Fruit fly (Drosophila melanogaster) whole organism, embryonic: ENCODE data around the gene CG31191.

Experiments
- Antp ChIP-seq: fragments of 200-800 bp; sonication (Bioruptor generic); optimal IDR thresholded peaks from 3 replicates; lab custom pipeline; 2016; ENCODE audit warnings: missing biosample characterization, missing genetic modification characterization
- Atf3 ChIP-seq: fragments of 200-800 bp; sonication (Bioruptor generic); optimal IDR thresholded peaks from 3 replicates; lab custom pipeline; 2016; ENCODE audit warnings: missing biosample characterization, missing genetic modification characterization
- CG10274 ChIP-seq: fragments of 200-800 bp; sonication (Bioruptor generic); optimal IDR thresholded peaks from 3 replicates; lab custom pipeline; 2017; ENCODE audit warnings: missing biosample characterization, mild to moderate bottlenecking, missing genetic modification characterization
- CG10321 ChIP-seq: fragments of 200-800 bp; sonication (Bioruptor generic); IDR thresholded peaks from 2 replicates; pipeline ENCODE4 v1.3.6; 2022; ENCODE audit warnings: missing biosample characterization, missing genetic modification characterization
- CG10565 ChIP-seq: fragments of 200-800 bp; sonication (Bioruptor generic); optimal IDR thresholded peaks from 3 replicates; lab custom pipeline; 2016; ENCODE audit warnings: missing biosample characterization, mild to moderate bottlenecking, missing genetic modification characterization
- CG11093 ChIP-seq: fragments of 200-800 bp; sonication (Bioruptor generic); IDR thresholded peaks from 3 replicates; pipeline ENCODE4 v1.3.6; 2022; ENCODE audit warnings: missing biosample characterization, missing genetic modification characterization
- CG17802 ChIP-seq: fragments of 200-800 bp; sonication (Bioruptor generic); optimal IDR thresholded peaks from 2 replicates; lab custom pipeline; 2018; ENCODE audit warnings: missing biosample characterization, mild to moderate bottlenecking, missing genetic modification characterization, moderate library complexity
- CG30020 ChIP-seq: fragments of 200-800 bp; optimal IDR thresholded peaks from 2 replicates; lab custom pipeline; 2019; ENCODE audit warnings: missing biosample characterization, mild to moderate bottlenecking, missing genetic modification characterization, moderate library complexity
- CG30403 ChIP-seq: fragments of 200-800 bp; sonication (Bioruptor generic); optimal IDR thresholded peaks from 3 replicates; lab custom pipeline; 2016; ENCODE audit warnings: missing biosample characterization, missing genetic modification characterization
- CG4730 ChIP-seq: fragments of 200-800 bp; sonication (Bioruptor generic); IDR thresholded peaks from 2 replicates; pipeline ENCODE4 v1.3.6; 2022; ENCODE audit warnings: missing biosample characterization, missing genetic modification characterization
- CG6791 ChIP-seq: fragments of 200-800 bp; sonication (Bioruptor generic); IDR thresholded peaks from 3 replicates; pipeline ENCODE4 v1.3.6; 2022; ENCODE audit warnings: missing biosample characterization, missing genetic modification characterization; ENCODE audit not compliant: partially characterized antibody
- CG7357 ChIP-seq: fragments of 200-800 bp; sonication (Bioruptor generic); IDR thresholded peaks from 3 replicates; pipeline ENCODE4 v1.3.6; 2022; ENCODE audit warnings: missing biosample characterization, missing genetic modification characterization
- CG7556 ChIP-seq: fragments of 200-800 bp; sonication (Bioruptor generic); optimal IDR thresholded peaks from 2 replicates; lab custom pipeline; 2017; ENCODE audit warnings: missing biosample characterization, mild to moderate bottlenecking, missing genetic modification characterization
- CG7963 ChIP-seq: fragments of 200-800 bp; sonication (Bioruptor generic); IDR thresholded peaks from 3 replicates; pipeline ENCODE4 v1.3.6; 2022; ENCODE audit warnings: missing biosample characterization, missing genetic modification characterization; ENCODE audit not compliant: partially characterized antibody
- CG8388 ChIP-seq: fragments of 200-800 bp; sonication (Bioruptor generic); optimal IDR thresholded peaks from 2 replicates; lab custom pipeline; 2019; ENCODE audit warnings: missing biosample characterization, mild to moderate bottlenecking, missing genetic modification characterization, moderate library complexity
- CG8478 ChIP-seq: fragments of >200 bp; optimal IDR thresholded peaks from 2 replicates; lab custom pipeline; 2018
- CG9609 ChIP-seq: fragments of 200-800 bp; sonication (Bioruptor generic); optimal IDR thresholded peaks from 3 replicates; lab custom pipeline; 2016; ENCODE audit warnings: missing biosample characterization, missing genetic modification characterization
- CG9817 ChIP-seq: fragments of 200-800 bp; sonication (Bioruptor generic); optimal IDR thresholded peaks from 2 replicates; lab custom pipeline; 2018; ENCODE audit warnings: missing biosample characterization, mild to moderate bottlenecking, missing genetic modification characterization, moderate library complexity
- H2.0 ChIP-seq: fragments of 200-800 bp; sonication (Bioruptor generic); IDR thresholded peaks from 2 replicates; pipeline ENCODE4 v1.3.6; 2022; ENCODE audit warnings: missing biosample characterization, missing genetic modification characterization
- Hr51 ChIP-seq, 2 experiments: fragments of 200-800 bp; sonication (Bioruptor generic); optimal IDR thresholded peaks; 2 replicates in 1 of 2; 3 replicates in 1 of 2; lab custom pipeline; 2016 to 2018; ENCODE audit warnings: missing biosample characterization in 2 of 2, missing genetic modification characterization in 2 of 2, mild to moderate bottlenecking in 1 of 2, moderate library complexity in 1 of 2
- Hr78 ChIP-seq, 2 experiments: fragments of 200-800 bp in 1 of 2; fragments of >200 bp in 1 of 2; sonication (Bioruptor generic) in 1 of 2; optimal IDR thresholded peaks; 2 replicates each; lab custom pipeline; 2017 to 2019; ENCODE audit warnings: missing biosample characterization in 2 of 2, missing genetic modification characterization in 2 of 2, mild to moderate bottlenecking in 1 of 2, moderate library complexity in 1 of 2
- Jarid2 ChIP-seq: fragments of 200-800 bp; sonication (Bioruptor generic); optimal IDR thresholded peaks from 3 replicates; lab custom pipeline; 2017; ENCODE audit warnings: mild to moderate bottlenecking, missing biosample characterization, missing genetic modification reagents, missing genetic modification characterization
- Med ChIP-seq: fragments of 200-800 bp; sonication (Bioruptor generic); peaks from one replicate; lab custom pipeline; 2016; ENCODE audit warnings: missing biosample characterization, missing genetic modification characterization, mild to moderate bottlenecking, inconsistent platforms, moderate library complexity
- Mrtf ChIP-seq: fragments of 200-800 bp; sonication (Bioruptor generic); IDR thresholded peaks from 3 replicates; pipeline ENCODE4 v1.3.6; 2022; ENCODE audit warnings: missing biosample characterization, missing genetic modification characterization
- Myb ChIP-seq: fragments of 200-800 bp; sonication (Bioruptor generic); optimal IDR thresholded peaks from 2 replicates; lab custom pipeline; 2016; ENCODE audit warnings: missing biosample characterization, missing genetic modification characterization
- NK7.1 ChIP-seq: fragments of 200-800 bp; sonication (Bioruptor generic); optimal IDR thresholded peaks from 3 replicates; lab custom pipeline; 2016; ENCODE audit warnings: missing biosample characterization, missing genetic modification characterization
- Ravus ChIP-seq: fragments of 200-800 bp; sonication (Bioruptor generic); IDR thresholded peaks from 2 replicates; pipeline ENCODE4 v1.3.6; 2022; ENCODE audit warnings: missing biosample characterization, missing genetic modification characterization
- al ChIP-seq: fragments of 200-800 bp; sonication (Bioruptor generic); IDR thresholded peaks from 2 replicates; pipeline ENCODE4 v1.3.6; 2022; ENCODE audit warnings: missing biosample characterization, missing genetic modification characterization
- ara ChIP-seq: fragments of 200-800 bp; sonication (Bioruptor generic); IDR thresholded peaks from 2 replicates; pipeline ENCODE4 v1.3.6; 2022; ENCODE audit warnings: missing biosample characterization, missing genetic modification characterization
- bcd ChIP-seq: fragments of 200-800 bp; sonication (Bioruptor generic); optimal IDR thresholded peaks from 2 replicates; lab custom pipeline; 2017; ENCODE audit warnings: missing biosample characterization, mild to moderate bottlenecking, missing genetic modification characterization
- bowl ChIP-seq: fragments of 200-800 bp; sonication (Bioruptor generic); IDR thresholded peaks from 2 replicates; pipeline ENCODE4 v1.3.6; 2022; ENCODE audit warnings: missing biosample characterization, missing genetic modification characterization
- cg ChIP-seq: fragments of 200-800 bp; sonication (Bioruptor generic); optimal IDR thresholded peaks from 3 replicates; lab custom pipeline; 2019; ENCODE audit warnings: missing biosample characterization, mild to moderate bottlenecking, missing genetic modification characterization, moderate library complexity
- chm ChIP-seq: fragments of 200-800 bp; sonication (Bioruptor generic); IDR thresholded peaks from 2 replicates; pipeline ENCODE4 v1.3.6; 2022; ENCODE audit warnings: missing biosample characterization, missing genetic modification characterization
- dan ChIP-seq: fragments of 200-800 bp; sonication (Bioruptor generic); IDR thresholded peaks from 2 replicates; pipeline ENCODE4 v1.3.6; 2022; ENCODE audit warnings: missing biosample characterization, missing genetic modification characterization
- ems ChIP-seq: fragments of 200-800 bp; sonication (Bioruptor generic); optimal IDR thresholded peaks from 3 replicates; lab custom pipeline; 2016; ENCODE audit warnings: missing biosample characterization, missing genetic modification characterization
- exex ChIP-seq: fragments of 200-800 bp; sonication (Bioruptor generic); optimal IDR thresholded peaks from 4 replicates; lab custom pipeline; 2018; ENCODE audit warnings: missing biosample characterization, mild to moderate bottlenecking, missing genetic modification characterization, moderate library complexity
- fru ChIP-seq: fragments of >200 bp; optimal IDR thresholded peaks from 2 replicates; lab custom pipeline; 2017
- hbn ChIP-seq: fragments of 200-800 bp; sonication (Bioruptor generic); IDR thresholded peaks from 2 replicates; pipeline ENCODE4 v1.3.6; 2022; ENCODE audit warnings: missing biosample characterization, missing genetic modification characterization; ENCODE audit not compliant: partially characterized antibody
- her ChIP-seq: fragments of 200-800 bp; sonication (Bioruptor generic); optimal IDR thresholded peaks from 2 replicates; lab custom pipeline; 2016; ENCODE audit warnings: missing biosample characterization, missing genetic modification characterization
- ind ChIP-seq: fragments of 200-800 bp; sonication (Bioruptor generic); optimal IDR thresholded peaks from 3 replicates; lab custom pipeline; 2016; ENCODE audit warnings: missing biosample characterization, missing genetic modification characterization
- jumu ChIP-seq: fragments of 200-800 bp; sonication (Bioruptor generic); optimal IDR thresholded peaks from 3 replicates; lab custom pipeline; 2016; ENCODE audit warnings: missing biosample characterization, missing genetic modification characterization
- knrl ChIP-seq: fragments of 200-800 bp; sonication (Bioruptor generic); IDR thresholded peaks from 3 replicates; pipeline ENCODE4 v1.3.6; 2022; ENCODE audit warnings: missing biosample characterization, missing genetic modification characterization; ENCODE audit not compliant: partially characterized antibody
- p53 ChIP-seq: fragments of 200-800 bp; sonication (Bioruptor generic); optimal IDR thresholded peaks from 2 replicates; lab custom pipeline; 2016; ENCODE audit warnings: missing biosample characterization, missing genetic modification characterization
- peb ChIP-seq: fragments of 200-800 bp; sonication (Bioruptor generic); IDR thresholded peaks from 2 replicates; pipeline ENCODE4 v1.3.6; 2022; ENCODE audit warnings: missing biosample characterization, missing genetic modification characterization
- phol ChIP-seq: fragments of 200-800 bp; sonication (Bioruptor generic); optimal IDR thresholded peaks from 3 replicates; lab custom pipeline; 2018; ENCODE audit warnings: missing biosample characterization, mild to moderate bottlenecking, missing genetic modification characterization, moderate library complexity
- schlank ChIP-seq: fragments of 200-800 bp; sonication (Bioruptor generic); optimal IDR thresholded peaks from 2 replicates; lab custom pipeline; 2018; ENCODE audit warnings: missing biosample characterization, mild to moderate bottlenecking, missing genetic modification characterization
- slou ChIP-seq: fragments of 200-800 bp; sonication (Bioruptor generic); optimal IDR thresholded peaks from 3 replicates; lab custom pipeline; 2016; ENCODE audit warnings: missing biosample characterization, missing genetic modification characterization
- slp2 ChIP-seq: fragments of 200-800 bp; sonication (Bioruptor generic); optimal IDR thresholded peaks from 2 replicates; lab custom pipeline; 2016; ENCODE audit warnings: missing biosample characterization, missing genetic modification characterization
- tna ChIP-seq: fragments of 200-800 bp; sonication (Bioruptor generic); IDR thresholded peaks from 2 replicates; pipeline ENCODE4 v1.3.6; 2022; ENCODE audit warnings: missing biosample characterization, missing genetic modification characterization; ENCODE audit not compliant: partially characterized antibody
- trem ChIP-seq: fragments of 200-800 bp; optimal IDR thresholded peaks from 3 replicates; lab custom pipeline; 2019; ENCODE audit warnings: missing biosample characterization, mild to moderate bottlenecking, missing genetic modification characterization, moderate library complexity
- zf30C ChIP-seq: fragments of 200-800 bp; sonication (Bioruptor generic); optimal IDR thresholded peaks from 3 replicates; lab custom pipeline; 2018; ENCODE audit warnings: missing biosample characterization, mild to moderate bottlenecking, missing genetic modification characterization

CG31191 gene

dm6 chr3R:20948448-20949174, 3.3 kb upstream of the CG31191 start, which contains the start of gene Atpalpha (continued):
- TF ChIP-seq Hr78 (GFP tag; optimal IDR thresholded peaks at IDR 0.05; lab: Kevin White, UChicago) (no peak), CG7357 (GFP tag; lab: Robert Waterston, UW) (no peak), CG8388 (GFP tag; lab: Kevin White, UChicago) (no peak), slou (no peak), ara (GFP tag; lab: Robert Waterston, UW) (no peak), fru (lab: Kevin White, UChicago) (no peak), cg (peak; percentile 71), CG4730 (GFP tag; lab: Robert Waterston, UW) (no peak), ems (GFP tag; lab: Kevin White, UChicago) (no peak), CG10565 (GFP tag; lab: Kevin White, UChicago) (no peak), phol (tag; lab: Kevin White, UChicago) (peak; percentile 94), CG6791 (peak; percentile 98), trem (tag; lab: Kevin White, UChicago) (peak; percentile 60), al (GFP tag; lab: Robert Waterston, UW) (no peak), slp2 (GFP tag; lab: Kevin White, UChicago) (no peak), CG30020 (tag; lab: Kevin White, UChicago) (peak; percentile 56), Med (GFP tag; lab: Kevin White, UChicago) (peak; percentile 67), CG30403 (GFP tag; lab: Kevin White, UChicago) (no peak), hbn (GFP tag; lab: Robert Waterston, UW) (peak; percentile 93), chm (GFP tag; lab: Robert Waterston, UW) (no peak; the same call in 1 of the 2 replicates), ind (GFP tag; lab: Kevin White, UChicago) (no peak), H2.0 (GFP tag; lab: Robert Waterston, UW) (no peak), her (GFP tag; lab: Kevin White, UChicago) (no peak), CG9817 (tag; lab: Kevin White, UChicago) (no peak), CG7556 (GFP tag; lab: Kevin White, UChicago) (peak; percentile 11), p53 (no peak), peb (no peak), Ravus (GFP tag; lab: Robert Waterston, UW) (no peak), zf30C (GFP tag; lab: Kevin White, UChicago) (no peak), CG8478 (lab: Kevin White, UChicago) (no peak), Antp (peak; percentile 2), bowl (GFP tag; lab: Robert Waterston, UW) (no peak), jumu (GFP tag; lab: Kevin White, UChicago) (no peak), NK7.1 (no peak), CG17802 (tag; lab: Kevin White, UChicago) (no peak), Hr51 (GFP tag; optimal IDR thresholded peaks at IDR 0.05; lab: Kevin White, UChicago) (peak in 1 of 2 experiments; percentile 38), tna (peak; percentile 98), bcd (GFP tag; lab: Kevin White, UChicago) (no peak), CG10274 (GFP tag; lab: Kevin White, UChicago) (no peak), Jarid2 (GFP tag; lab: Kevin White, UChicago) (no peak), CG11093 (no peak), knrl (GFP tag; lab: Robert Waterston, UW) (peak; percentile 90), CG10321 (no peak), exex (tag; lab: Kevin White, UChicago) (no peak), schlank (no peak), Mrtf (no peak), dan (GFP tag; lab: Robert Waterston, UW) (no peak), CG7963 (GFP tag; lab: Robert Waterston, UW) (peak; percentile 97), CG9609 (GFP tag; lab: Kevin White, UChicago) (no peak), Atf3 (GFP tag; lab: Kevin White, UChicago) (no peak), Myb (no peak)
